2 fruit fly cellular contexts compared by ENCODE assay signal in genomic region chr3L:3427037-3427436, dm6.
A peak's percentile ranks its signal among the peaks of the same experiment; 100 is the strongest.
TF ChIP-seq lines count a peak whose summit lies in the region.

No protein-coding gene starts in this region.

- no peak for TF ChIP-seq CTCF in whole organism, embryonic (GFP tag; optimal IDR thresholded peaks at IDR 0.05; lab: Kevin White, UChicago)

TF ChIP-seq in whole organism, adult, 20 proteins besides CTCF, POLR2A, EP300 and RAD21:
- TF ChIP-seq Clk (GFP tag; optimal IDR thresholded peaks at IDR 0.05; lab: Kevin White, UChicago) (no peak), bab1 (GFP tag; optimal IDR thresholded peaks at IDR 0.05; lab: Kevin White, UChicago) (no peak), pad (GFP tag; optimal IDR thresholded peaks at IDR 0.05; lab: Kevin White, UChicago) (peak; percentile 41), CG5204 (GFP tag; optimal IDR thresholded peaks at IDR 0.05; lab: Kevin White, UChicago) (no peak), CG1620 (GFP tag; optimal IDR thresholded peaks at IDR 0.05; lab: Kevin White, UChicago) (no peak)

TF ChIP-seq in whole organism, embryonic, 481 proteins besides CTCF, POLR2A, EP300 and RAD21:
- TF ChIP-seq Adf1 (GFP tag; IDR thresholded peaks at IDR 0.05; lab: Robert Waterston, UW) (peak; percentile 6; the same call in 1 of the 2 replicates), CG9437 (GFP tag; optimal IDR thresholded peaks at IDR 0.05; lab: Kevin White, UChicago) (no peak), CG18262 (tag; optimal IDR thresholded peaks at IDR 0.05; lab: Kevin White, UChicago) (no peak), ewg (GFP tag; optimal IDR thresholded peaks at IDR 0.05; lab: Kevin White, UChicago) (peak; percentile 67), shn (GFP tag; optimal IDR thresholded peaks at IDR 0.05; lab: Kevin White, UChicago) (no peak), CG9932 (GFP tag; IDR thresholded peaks at IDR 0.05; lab: Robert Waterston, UW) (0 out of 2 replicates have a peak, but pooled peaks have one; percentile 4), Dip3 (GFP tag; optimal IDR thresholded peaks at IDR 0.05; lab: Kevin White, UChicago) (no peak), chinmo (GFP tag; IDR thresholded peaks at IDR 0.05; lab: Robert Waterston, UW; ENCODE audit: partially characterized antibody) (0 out of 4 replicates have a peak, but pooled peaks have one; percentile 67), onecut (GFP tag; IDR thresholded peaks at IDR 0.05; lab: Robert Waterston, UW) (peak; percentile 81; the same call in 1 of the 2 replicates), maf-S (GFP tag; optimal IDR thresholded peaks at IDR 0.05; lab: Kevin White, UChicago) (no peak), Hmr (GFP tag; optimal IDR thresholded peaks at IDR 0.05; lab: Kevin White, UChicago) (peak; percentile 18), vnd (GFP tag; IDR thresholded peaks at IDR 0.05; lab: Robert Waterston, UW; ENCODE audit: partially characterized antibody) (0 out of 3 replicates have a peak, but pooled peaks have one; percentile 10), CG11456 (GFP tag; IDR thresholded peaks at IDR 0.05; lab: Robert Waterston, UW) (0 out of 3 replicates have a peak, but pooled peaks have one; percentile 41), scrt (GFP tag; optimal IDR thresholded peaks at IDR 0.05; lab: Kevin White, UChicago) (no peak), zen (tag; optimal IDR thresholded peaks at IDR 0.05; lab: Kevin White, UChicago) (no peak), CG31441 (GFP tag; IDR thresholded peaks at IDR 0.05; lab: Robert Waterston, UW) (no peak), sob (GFP tag; IDR thresholded peaks at IDR 0.05; lab: Robert Waterston, UW) (0 out of 2 replicates have a peak, but pooled peaks have one; percentile 11), br (optimal IDR thresholded peaks at IDR 0.05; lab: Kevin White, UChicago) (no peak), dysf (GFP tag; IDR thresholded peaks at IDR 0.05; lab: Robert Waterston, UW) (0 out of 3 replicates have a peak, but pooled peaks have one; percentile 12), row (GFP tag; IDR thresholded peaks at IDR 0.05; lab: Robert Waterston, UW) (0 out of 3 replicates have a peak, but pooled peaks have one; percentile 8), yki (optimal IDR thresholded peaks at IDR 0.05; lab: Kevin White, UChicago) (no peak), CG4820 (GFP tag; optimal IDR thresholded peaks at IDR 0.05; lab: Kevin White, UChicago) (no peak), CG3838 (GFP tag; optimal IDR thresholded peaks at IDR 0.05; lab: Kevin White, UChicago) (no peak), Deaf1 (tag; optimal IDR thresholded peaks at IDR 0.05; lab: Kevin White, UChicago) (peak; percentile 91), nerfin-1 (tag; optimal IDR thresholded peaks at IDR 0.05; lab: Kevin White, UChicago) (peak; percentile 2), CG34422 (GFP tag; IDR thresholded peaks at IDR 0.05; lab: Robert Waterston, UW) (peak; percentile 43; the same call in 1 of the 3 replicates), B-H2 (GFP tag; optimal IDR thresholded peaks at IDR 0.05; lab: Kevin White, UChicago) (no peak), schlank (tag; optimal IDR thresholded peaks at IDR 0.05; lab: Kevin White, UChicago) (no peak), CG13894 (tag; optimal IDR thresholded peaks at IDR 0.05; lab: Kevin White, UChicago) (peak; percentile 33), tll (GFP tag; optimal IDR thresholded peaks at IDR 0.05; lab: Kevin White, UChicago) (no peak), abd-A (tag; optimal IDR thresholded peaks at IDR 0.05; lab: Kevin White, UChicago) (peak; percentile 80), CG7963 (GFP tag; IDR thresholded peaks at IDR 0.05; lab: Robert Waterston, UW; ENCODE audit: partially characterized antibody) (no peak), CG12744 (GFP tag; optimal IDR thresholded peaks at IDR 0.05; lab: Kevin White, UChicago) (no peak)
